Worm (Caenorhabditis elegans) whole organism, midembryonic: ENCODE data around the gene bed-2.

ENCODE experiments used
- T22C8.4 ChIP-seq: fragments of 200-800 bp; sonication (Bioruptor generic); IDR thresholded peaks from 2 replicates; pipeline ENCODE4 v1.3.6; 2022; ENCODE audit warnings: missing genetic modification characterization, missing compliant biosample characterization
- cog-1 ChIP-seq: sonication (generic microtip); optimal IDR thresholded peaks from 2 replicates; lab custom pipeline; 2016; ENCODE audit warnings: missing genetic modification characterization, missing compliant biosample characterization
- flt-1 ChIP-seq: fragments of 200-800 bp; sonication (Bioruptor generic); IDR thresholded peaks from 2 replicates; pipeline ENCODE4 v1.3.6; 2022; ENCODE audit warnings: missing genetic modification characterization, missing compliant biosample characterization
- klf-2 ChIP-seq: fragments of 200-800 bp; sonication (Bioruptor generic); conservative IDR thresholded peaks from 2 replicates; pipeline ENCODE4 v1.3.6; 2022; ENCODE audit warnings: missing genetic modification reagents, missing genetic modification characterization, missing compliant biosample characterization
- med-1 ChIP-seq: sonication (generic microtip); optimal IDR thresholded peaks from 2 replicates; lab custom pipeline; 2017; ENCODE audit warnings: missing genetic modification characterization, mild to moderate bottlenecking, missing compliant biosample characterization, antibody characterized with exemption, missing genetic modification reagents; ENCODE audit not compliant: insufficient read depth
- ref-1 ChIP-seq: fragments of 200-800 bp; sonication (Bioruptor generic); conservative IDR thresholded peaks from 2 replicates; pipeline ENCODE4 v1.3.6; 2022; ENCODE audit warnings: missing genetic modification reagents, missing genetic modification characterization, missing compliant biosample characterization
- tab-1 ChIP-seq: fragments of 200-800 bp; sonication (Bioruptor generic); IDR thresholded peaks from 2 replicates; pipeline ENCODE4 v1.3.6; 2022; ENCODE audit warnings: missing genetic modification characterization, missing compliant biosample characterization
- ztf-23 ChIP-seq: fragments of 200-800 bp; sonication (Bioruptor generic); IDR thresholded peaks from 2 replicates; pipeline ENCODE4 v1.3.6; 2022; ENCODE audit warnings: missing genetic modification reagents, missing genetic modification characterization, missing compliant biosample characterization
- ztf-29 ChIP-seq: fragments of 200-800 bp; sonication (Bioruptor generic); IDR thresholded peaks from 2 replicates; pipeline ENCODE4 v1.3.6; 2022; ENCODE audit warnings: missing genetic modification reagents, missing genetic modification characterization, missing compliant biosample characterization

DNA sequence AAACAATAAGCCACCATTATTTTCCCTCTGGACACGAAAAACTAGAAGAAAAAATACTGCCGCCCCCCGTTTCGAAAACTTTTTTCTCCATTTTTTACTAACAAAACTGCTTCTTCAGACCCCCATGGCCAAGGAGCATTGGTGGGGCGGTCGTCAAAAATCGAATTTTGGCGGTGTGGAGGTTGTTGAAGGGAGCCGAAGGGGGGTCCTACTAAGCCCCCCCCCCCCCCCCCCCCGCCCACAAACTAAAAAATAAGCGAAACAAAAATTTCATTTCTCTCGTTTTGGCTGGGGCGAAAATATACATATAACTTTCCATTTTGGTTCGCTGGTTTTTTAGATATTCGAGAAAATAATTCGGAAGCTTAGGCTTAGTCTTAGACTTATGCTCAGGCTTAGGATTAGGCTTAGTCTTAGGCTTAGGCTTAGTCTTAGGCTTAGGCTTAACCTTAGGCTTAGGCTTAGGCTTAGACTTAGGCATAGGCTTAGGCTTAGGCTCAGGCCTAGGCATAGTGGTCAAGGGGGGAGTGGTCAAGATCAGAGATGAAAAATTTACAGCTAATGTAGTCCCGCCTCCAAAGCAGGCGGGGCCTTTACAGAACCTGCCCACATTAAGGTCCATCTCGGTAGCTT lies 4.2 kb upstream of the bed-2 start:
- no peak for TF ChIP-seq tab-1 (GFP tag; lab: Robert Waterston, UW)
- no peak for TF ChIP-seq cog-1 (tag; lab: Kevin White, UChicago)
- no peak for TF ChIP-seq flt-1 (GFP tag; lab: Robert Waterston, UW)
- no peak for TF ChIP-seq ztf-23 (GFP tag; lab: Robert Waterston, UW)
- TF ChIP-seq ref-1 (GFP tag; lab: Robert Waterston, UW) = no peak
- no peak for TF ChIP-seq T22C8.4 (GFP tag; lab: Robert Waterston, UW)
- TF ChIP-seq ztf-29 (GFP tag; lab: Robert Waterston, UW) = no peak
- TF ChIP-seq med-1 (GFP tag; lab: Kevin White, UChicago) = no peak
- TF ChIP-seq klf-2 (GFP tag; lab: Robert Waterston, UW) = no peak
